Fruit fly (Drosophila melanogaster): ENCODE data around the gene CG31997.

- TF ChIP-seq usp (GFP tag; optimal IDR thresholded peaks at IDR 0.05) (no peak), Dll (optimal IDR thresholded peaks at IDR 0.05) (no peak), pan (optimal IDR thresholded peaks at IDR 0.05) (no peak), CG8478 (optimal IDR thresholded peaks at IDR 0.05) (no peak)
These were observed 26.1 kb downstream of the CG31997 start, which contains the start of gene Ank for dm6 chr4:129644-130272.
